Fruit fly (Drosophila melanogaster): ENCODE data around the gene Swip-1.

Swip-1 gene

dm6 chr2L:19021278-19022220, 34.5 kb upstream of the Swip-1 start:
- TF ChIP-seq Pif1A (GFP tag; optimal IDR thresholded peaks at IDR 0.05), result peak; percentile 81
- TF ChIP-seq CG8159 (tag; optimal IDR thresholded peaks at IDR 0.05), result peak; percentile 89
- TF ChIP-seq Snoo (tag; optimal IDR thresholded peaks at IDR 0.05), result peak; percentile 87
- TF ChIP-seq Ets98B (GFP tag; IDR thresholded peaks at IDR 0.05), result no peak
- TF ChIP-seq CG12605 (GFP tag; IDR thresholded peaks at IDR 0.05), result peak; percentile 49; the same call in 1 of the 2 replicates
- TF ChIP-seq D1 (tag; optimal IDR thresholded peaks at IDR 0.05), result peak; percentile 30
- peak; percentile 78 for TF ChIP-seq CG17806 (tag; optimal IDR thresholded peaks at IDR 0.05)
- TF ChIP-seq EcR (GFP tag; optimal IDR thresholded peaks at IDR 0.05), result peak; percentile 9
- TF ChIP-seq CG9948 (tag; optimal IDR thresholded peaks at IDR 0.05), result peak; percentile 85
- peak; percentile 86 for TF ChIP-seq CG14655 (GFP tag; optimal IDR thresholded peaks at IDR 0.05)
- TF ChIP-seq gl (tag; optimal IDR thresholded peaks at IDR 0.05), result peak; percentile 75
- 0 out of 3 replicates have a peak, but pooled peaks have one; percentile 47 for TF ChIP-seq CG4496 (GFP tag; IDR thresholded peaks at IDR 0.05)
- TF ChIP-seq Pif1B (GFP tag; optimal IDR thresholded peaks at IDR 0.05), result peak; percentile 91
- TF ChIP-seq CG34367 (tag; optimal IDR thresholded peaks at IDR 0.05), result peak; percentile 83
- peak; percentile 93 for TF ChIP-seq CG15710 (tag; optimal IDR thresholded peaks at IDR 0.05)
- TF ChIP-seq CG8301 (tag; optimal IDR thresholded peaks at IDR 0.05), result peak; percentile 81
- TF ChIP-seq fd96Ca (GFP tag; IDR thresholded peaks at IDR 0.05), result no peak; the same call in 2 of the 3 replicates
- no peak for TF ChIP-seq CG32121 (GFP tag; IDR thresholded peaks at IDR 0.05)
- TF ChIP-seq CG10348 (GFP tag; IDR thresholded peaks at IDR 0.05), result no peak
- TF ChIP-seq rn (GFP tag; IDR thresholded peaks at IDR 0.05), result no peak
- TF ChIP-seq CG13204 (GFP tag; optimal IDR thresholded peaks at IDR 0.05), result peak; percentile 72

DNA sequence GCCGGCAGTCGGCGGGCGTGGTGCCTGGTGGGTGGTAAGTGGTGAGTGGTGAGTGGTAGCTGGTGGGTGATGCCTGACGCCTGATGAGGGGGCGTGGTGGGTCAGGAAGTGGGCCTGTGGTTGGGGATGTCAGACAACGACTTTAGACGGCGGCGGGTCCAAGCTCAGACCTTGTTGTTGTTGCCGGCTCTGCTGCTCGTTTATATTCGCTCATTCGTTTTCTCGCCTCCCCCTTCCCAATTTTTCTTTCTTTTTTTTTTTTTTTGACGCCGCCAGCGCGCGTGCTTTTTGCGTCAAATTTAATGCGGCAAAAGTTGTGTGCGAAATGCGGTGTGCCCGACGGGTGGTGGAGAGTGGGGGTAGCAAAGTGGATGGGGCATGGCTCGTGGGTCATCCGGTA, 32.6 kb upstream of the Swip-1 start:
- TF ChIP-seq Pif1A (GFP tag; optimal IDR thresholded peaks at IDR 0.05) (no peak), CG13204 (GFP tag; optimal IDR thresholded peaks at IDR 0.05) (peak; percentile 58)

DNA sequence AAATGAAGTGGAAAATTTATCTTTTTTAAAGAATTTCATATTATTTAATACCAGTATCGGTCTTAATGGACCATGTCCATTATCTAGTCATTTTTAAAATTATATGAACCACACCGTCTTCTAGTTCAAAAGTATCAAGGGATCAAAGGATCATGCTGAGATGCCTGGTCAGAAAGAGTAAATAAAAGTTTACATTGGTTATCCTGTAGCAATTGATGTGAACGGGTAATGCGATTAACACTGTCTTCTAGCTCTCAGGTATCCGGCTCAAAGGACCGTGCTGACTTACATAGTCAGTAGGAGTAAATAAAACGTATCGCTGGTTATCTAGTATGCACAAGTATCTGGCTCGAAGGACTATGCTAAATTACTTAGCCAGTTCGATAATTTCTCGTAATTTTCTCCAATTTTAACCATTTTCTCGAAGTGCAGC, 32.1 kb upstream of the Swip-1 start:
- peak; percentile 50 for TF ChIP-seq CG8159 (tag; optimal IDR thresholded peaks at IDR 0.05)
- TF ChIP-seq Pif1A (GFP tag; optimal IDR thresholded peaks at IDR 0.05), result peak; percentile 3
- no peak for TF ChIP-seq gl (tag; optimal IDR thresholded peaks at IDR 0.05)
- TF ChIP-seq Ets98B (GFP tag; IDR thresholded peaks at IDR 0.05), result no peak
- TF ChIP-seq CG15710 (tag; optimal IDR thresholded peaks at IDR 0.05), result peak; percentile 38
- TF ChIP-seq CG14655 (GFP tag; optimal IDR thresholded peaks at IDR 0.05), result peak; percentile 19

dm6 chr2L:19018266-19018665, 31.2 kb upstream of the Swip-1 start:
- TF ChIP-seq CG15710 (tag; optimal IDR thresholded peaks at IDR 0.05), result no peak
- peak; percentile 16 for TF ChIP-seq CG13204 (GFP tag; optimal IDR thresholded peaks at IDR 0.05)
- TF ChIP-seq Pif1A (GFP tag; optimal IDR thresholded peaks at IDR 0.05), result no peak

DNA sequence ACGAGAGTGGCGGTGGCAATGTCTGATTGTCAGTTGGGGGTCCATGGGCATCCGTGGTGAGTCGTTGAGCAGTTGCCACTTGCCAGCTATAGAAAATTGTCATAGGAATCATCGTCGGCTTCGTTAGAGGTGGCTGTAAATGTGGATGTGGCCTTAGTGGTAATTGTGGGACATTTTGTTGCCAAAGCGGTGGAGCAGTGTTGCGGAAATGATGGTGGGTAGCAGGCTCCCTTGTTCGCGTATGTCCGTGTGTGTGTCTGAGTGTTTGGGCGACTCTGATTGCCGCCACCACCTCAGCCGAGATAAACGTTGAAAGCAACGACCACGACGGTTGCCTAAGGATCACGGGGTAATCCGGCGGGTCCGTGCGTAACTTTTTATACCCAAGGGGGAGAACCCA, 30.0 kb upstream of the Swip-1 start:
- TF ChIP-seq CG17806 (tag; optimal IDR thresholded peaks at IDR 0.05) (no peak), CG13204 (GFP tag; optimal IDR thresholded peaks at IDR 0.05) (no peak), CG10348 (GFP tag; IDR thresholded peaks at IDR 0.05) (no peak), CG12605 (GFP tag; IDR thresholded peaks at IDR 0.05) (no peak), rn (GFP tag; IDR thresholded peaks at IDR 0.05) (no peak), fd96Ca (GFP tag; IDR thresholded peaks at IDR 0.05) (no peak), CG34367 (tag; optimal IDR thresholded peaks at IDR 0.05) (no peak), CG9948 (tag; optimal IDR thresholded peaks at IDR 0.05) (no peak), Pif1A (GFP tag; optimal IDR thresholded peaks at IDR 0.05) (no peak), Pif1B (GFP tag; optimal IDR thresholded peaks at IDR 0.05) (no peak), CG8159 (tag; optimal IDR thresholded peaks at IDR 0.05) (no peak), D1 (tag; optimal IDR thresholded peaks at IDR 0.05) (no peak), CG32121 (GFP tag; IDR thresholded peaks at IDR 0.05) (no peak), CG14655 (GFP tag; optimal IDR thresholded peaks at IDR 0.05) (no peak), Ets98B (GFP tag; IDR thresholded peaks at IDR 0.05) (no peak), EcR (GFP tag; optimal IDR thresholded peaks at IDR 0.05) (no peak), gl (tag; optimal IDR thresholded peaks at IDR 0.05) (no peak), CG8301 (tag; optimal IDR thresholded peaks at IDR 0.05) (no peak), CG15710 (tag; optimal IDR thresholded peaks at IDR 0.05) (no peak)

- no peak for TF ChIP-seq Pif1A (GFP tag; optimal IDR thresholded peaks at IDR 0.05)
- TF ChIP-seq CG13204 (GFP tag; optimal IDR thresholded peaks at IDR 0.05), result peak; percentile 50
- no peak for TF ChIP-seq CG12605 (GFP tag; IDR thresholded peaks at IDR 0.05)
Observed at dm6 chr2L:19015628-19016027, 28.5 kb upstream of the Swip-1 start.

DNA sequence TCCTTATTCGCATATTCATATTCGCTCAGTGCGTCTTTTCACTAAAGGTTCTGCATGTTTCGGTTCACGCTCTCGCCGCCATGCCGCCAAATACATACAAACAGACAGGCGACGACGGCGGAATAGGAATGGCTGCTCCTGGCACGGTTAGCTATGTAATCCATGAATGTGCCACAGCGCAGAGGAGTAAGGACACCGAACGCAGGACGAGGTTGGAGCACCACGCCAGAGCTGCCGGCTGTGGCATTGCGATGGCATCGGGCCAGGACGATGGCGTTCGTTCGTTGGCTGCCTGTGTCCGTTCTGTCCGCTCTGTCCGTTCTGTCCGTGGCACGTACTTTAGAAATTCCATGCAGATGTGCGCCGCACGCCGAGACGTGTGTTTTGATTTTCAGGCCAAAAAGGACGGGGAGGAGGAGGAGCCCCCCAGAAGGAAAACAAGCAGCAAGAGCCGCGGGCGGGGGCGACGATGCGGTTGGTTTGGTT, 27.8 kb upstream of the Swip-1 start:
- TF ChIP-seq CG8301 (tag; optimal IDR thresholded peaks at IDR 0.05), result no peak
- no peak for TF ChIP-seq CG34367 (tag; optimal IDR thresholded peaks at IDR 0.05)
- TF ChIP-seq CG8159 (tag; optimal IDR thresholded peaks at IDR 0.05), result no peak
- no peak for TF ChIP-seq Ets98B (GFP tag; IDR thresholded peaks at IDR 0.05)
- TF ChIP-seq CG9948 (tag; optimal IDR thresholded peaks at IDR 0.05), result no peak
- TF ChIP-seq rn (GFP tag; IDR thresholded peaks at IDR 0.05), result no peak
- TF ChIP-seq Pif1A (GFP tag; optimal IDR thresholded peaks at IDR 0.05), result no peak
- TF ChIP-seq EcR (GFP tag; optimal IDR thresholded peaks at IDR 0.05), result no peak
- no peak for TF ChIP-seq CG14655 (GFP tag; optimal IDR thresholded peaks at IDR 0.05)
- TF ChIP-seq CG13204 (GFP tag; optimal IDR thresholded peaks at IDR 0.05), result no peak
- TF ChIP-seq fd96Ca (GFP tag; IDR thresholded peaks at IDR 0.05), result no peak
- TF ChIP-seq gl (tag; optimal IDR thresholded peaks at IDR 0.05), result no peak
- TF ChIP-seq Snoo (tag; optimal IDR thresholded peaks at IDR 0.05), result no peak
- no peak for TF ChIP-seq CG12605 (GFP tag; IDR thresholded peaks at IDR 0.05)
